Worm (Caenorhabditis elegans) whole organism, L2 larva: ENCODE measurements around the gene str-111.

Experiments
- aly-2 ChIP-seq: fragments of 150-350 bp; optimal IDR thresholded peaks from 2 replicates; lab custom pipeline; 2014; ENCODE audit warnings: missing biosample characterization, missing genetic modification characterization
- egl-27 ChIP-seq: sonication (generic microtip); optimal IDR thresholded peaks from 3 replicates; lab custom pipeline; 2017; ENCODE audit warnings: missing biosample characterization, missing genetic modification reagents, missing genetic modification characterization
- mab-5 ChIP-seq: fragments of 150-350 bp; optimal IDR thresholded peaks from 2 replicates; lab custom pipeline; 2014; ENCODE audit warnings: missing biosample characterization, missing genetic modification characterization

DNA sequence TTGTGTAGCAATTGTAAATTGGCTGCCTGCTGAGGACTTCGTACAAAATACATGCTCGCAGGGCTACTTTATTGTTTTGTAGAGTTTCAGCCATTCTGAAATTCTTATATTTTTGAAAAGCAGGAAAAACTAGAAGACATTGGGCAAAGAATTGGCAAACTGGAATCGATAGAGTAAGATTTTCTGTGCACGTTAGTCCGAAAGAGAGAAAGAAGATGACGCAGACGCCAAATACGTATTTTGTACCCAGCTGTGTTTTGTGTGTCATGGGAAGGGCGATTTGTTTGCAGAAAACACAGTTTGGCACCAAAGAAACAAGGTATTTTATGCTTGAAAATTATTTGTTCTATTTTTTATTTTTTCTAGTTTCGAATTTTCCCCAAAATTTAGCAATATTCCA is 41.5 kb downstream of the str-111 start, which contains the start of gene fbxa-143:
- TF ChIP-seq egl-27 (tag; lab: Kevin White, UChicago) (no peak), aly-2 (no peak), mab-5 (tag; lab: Kevin White, UChicago) (no peak)
